Worm (Caenorhabditis elegans) whole organism, midembryonic: Measurements from ENCODE around the gene F16B3.2.

Experiments
- klf-2 ChIP-seq: fragments of 200-800 bp; sonication (Bioruptor generic); conservative IDR thresholded peaks from 2 replicates; pipeline ENCODE4 v1.3.6; 2022; ENCODE audit warnings: missing genetic modification reagents, missing genetic modification characterization, missing compliant biosample characterization
- med-1 ChIP-seq: sonication (generic microtip); optimal IDR thresholded peaks from 2 replicates; lab custom pipeline; 2017; ENCODE audit warnings: missing genetic modification characterization, mild to moderate bottlenecking, missing compliant biosample characterization, antibody characterized with exemption, missing genetic modification reagents; ENCODE audit not compliant: insufficient read depth
- tab-1 ChIP-seq: fragments of 200-800 bp; sonication (Bioruptor generic); IDR thresholded peaks from 2 replicates; pipeline ENCODE4 v1.3.6; 2022; ENCODE audit warnings: missing genetic modification characterization, missing compliant biosample characterization
- ztf-29 ChIP-seq: fragments of 200-800 bp; sonication (Bioruptor generic); IDR thresholded peaks from 2 replicates; pipeline ENCODE4 v1.3.6; 2022; ENCODE audit warnings: missing genetic modification reagents, missing genetic modification characterization, missing compliant biosample characterization

ce11 chrV:1285657-1286123 is 29.2 kb upstream of the F16B3.2 start, which contains the start of gene tank-1:
- TF ChIP-seq klf-2 (no peak), ztf-29 (no peak), med-1 (GFP tag; lab: Kevin White, UChicago) (no peak), tab-1 (GFP tag; lab: Robert Waterston, UW) (no peak)
